Worm (Caenorhabditis elegans) whole organism, L1 larva: ENCODE data around the gene puf-7.
A peak's percentile ranks its signal among the peaks of the same experiment; 100 is the strongest.

Experiments used
- rnt-1 ChIP-seq: sonication (generic microtip); optimal IDR thresholded peaks from 2 replicates; lab custom pipeline; 2016; ENCODE audit warnings: mild to moderate bottlenecking, missing genetic modification characterization, moderate library complexity, missing compliant biosample characterization

The puf-7 gene

ce11 chrIV:5537813-5538538 is 51.5 kb downstream of the puf-7 start, which contains the start of the genes fem-1 and drp-1 (continued):
- TF ChIP-seq rnt-1 (tag; lab: Kevin White, UChicago): peak; percentile 18
- TF ChIP-seq, all 84 proteins: peak for 17
